Fruit fly (Drosophila melanogaster) whole organism, embryonic: Measurements from ENCODE around the gene Ilp1.
A peak's percentile ranks its signal among the peaks of the same experiment; 100 is the strongest.

Experiments
- Abd-B ChIP-seq: fragments of 200-800 bp; sonication (Bioruptor generic); optimal IDR thresholded peaks from 2 replicates; lab custom pipeline; 2018; ENCODE audit warnings: missing biosample characterization, mild to moderate bottlenecking, missing genetic modification characterization, moderate library complexity
- Ada2b ChIP-seq: fragments of 200-800 bp; sonication (Bioruptor generic); IDR thresholded peaks from 2 replicates; pipeline ENCODE4 v1.3.6; 2022; ENCODE audit warnings: missing biosample characterization, missing genetic modification characterization
- Antp ChIP-seq: fragments of 200-800 bp; sonication (Bioruptor generic); optimal IDR thresholded peaks from 3 replicates; lab custom pipeline; 2016; ENCODE audit warnings: missing biosample characterization, missing genetic modification characterization
- Asciz ChIP-seq: fragments of 200-800 bp; sonication (Bioruptor generic); optimal IDR thresholded peaks from 2 replicates; lab custom pipeline; 2017; ENCODE audit warnings: missing biosample characterization, mild to moderate bottlenecking, missing genetic modification characterization, missing genetic modification reagents
- Bteb2 ChIP-seq: fragments of 200-800 bp; sonication (Bioruptor generic); optimal IDR thresholded peaks from 2 replicates; lab custom pipeline; 2016; ENCODE audit warnings: missing biosample characterization, missing genetic modification characterization
- CG10274 ChIP-seq: fragments of 200-800 bp; sonication (Bioruptor generic); optimal IDR thresholded peaks from 3 replicates; lab custom pipeline; 2017; ENCODE audit warnings: missing biosample characterization, mild to moderate bottlenecking, missing genetic modification characterization
- CG13123 ChIP-seq: fragments of 200-800 bp; sonication (Bioruptor generic); optimal IDR thresholded peaks from 2 replicates; lab custom pipeline; 2016; ENCODE audit warnings: missing biosample characterization, missing genetic modification characterization
- CG13894 ChIP-seq: fragments of 200-800 bp; sonication (Bioruptor generic); optimal IDR thresholded peaks from 3 replicates; lab custom pipeline; 2018; ENCODE audit warnings: missing biosample characterization, mild to moderate bottlenecking, missing genetic modification characterization, moderate library complexity
- CG14050 ChIP-seq: fragments of 200-800 bp; sonication (Bioruptor generic); IDR thresholded peaks from 3 replicates; pipeline ENCODE4 v1.3.6; 2022; ENCODE audit warnings: missing biosample characterization, missing genetic modification characterization
- CG17361 ChIP-seq: fragments of 200-800 bp; sonication (Bioruptor generic); IDR thresholded peaks from 3 replicates; pipeline ENCODE4 v1.3.6; 2022; ENCODE audit warnings: missing biosample characterization, missing genetic modification characterization
- CG17802 ChIP-seq: fragments of 200-800 bp; sonication (Bioruptor generic); optimal IDR thresholded peaks from 2 replicates; lab custom pipeline; 2018; ENCODE audit warnings: missing biosample characterization, mild to moderate bottlenecking, missing genetic modification characterization, moderate library complexity
- CG18011 ChIP-seq: fragments of 200-800 bp; sonication (Bioruptor generic); optimal IDR thresholded peaks from 2 replicates; lab custom pipeline; 2017; ENCODE audit warnings: missing biosample characterization, missing genetic modification characterization, mild to moderate bottlenecking, moderate library complexity, missing genotype
- CG18476 ChIP-seq: fragments of 200-800 bp; sonication (Bioruptor generic); optimal IDR thresholded peaks from 2 replicates; lab custom pipeline; 2016; ENCODE audit warnings: missing biosample characterization, mild to moderate bottlenecking, missing genetic modification characterization
- CG18764 ChIP-seq: fragments of 200-800 bp; sonication (Bioruptor generic); optimal IDR thresholded peaks from 3 replicates; lab custom pipeline; 2016; ENCODE audit warnings: missing biosample characterization, missing genetic modification characterization
- CG34422 ChIP-seq: fragments of 200-800 bp; sonication (Bioruptor generic); IDR thresholded peaks from 3 replicates; pipeline ENCODE4 v1.3.6; 2022; ENCODE audit warnings: missing biosample characterization, missing genetic modification characterization
- CG3838 ChIP-seq: fragments of 200-800 bp; sonication (Bioruptor generic); optimal IDR thresholded peaks from 3 replicates; lab custom pipeline; 2016; ENCODE audit warnings: missing biosample characterization, missing genetic modification characterization
- CG42726 ChIP-seq: fragments of 200-800 bp; sonication (Bioruptor generic); IDR thresholded peaks from 2 replicates; pipeline ENCODE4 v1.3.6; 2022; ENCODE audit warnings: missing biosample characterization, missing genetic modification characterization; ENCODE audit not compliant: partially characterized antibody
- CG4617 ChIP-seq: fragments of 200-800 bp; sonication (Bioruptor generic); optimal IDR thresholded peaks from 3 replicates; lab custom pipeline; 2016; ENCODE audit warnings: missing biosample characterization, missing genetic modification characterization, borderline replicate concordance
- CG4820 ChIP-seq: fragments of 200-800 bp; sonication (Bioruptor generic); optimal IDR thresholded peaks from 3 replicates; lab custom pipeline; 2016; ENCODE audit warnings: missing biosample characterization, missing genetic modification characterization
- CG4854 ChIP-seq: fragments of 200-800 bp; sonication (Bioruptor generic); optimal IDR thresholded peaks from 2 replicates; lab custom pipeline; 2016; ENCODE audit warnings: missing biosample characterization, missing genetic modification characterization, inconsistent platforms
- CG6813 ChIP-seq: fragments of 200-800 bp; sonication (Bioruptor generic); optimal IDR thresholded peaks from 2 replicates; lab custom pipeline; 2017; ENCODE audit warnings: missing biosample characterization, missing genetic modification characterization, mild to moderate bottlenecking, moderate library complexity, missing genetic modification reagents
- CG6854 ChIP-seq: fragments of 200-800 bp; sonication (Bioruptor generic); optimal IDR thresholded peaks from 3 replicates; lab custom pipeline; 2017; ENCODE audit warnings: missing biosample characterization, mild to moderate bottlenecking, missing genetic modification characterization
- CG7839 ChIP-seq: fragments of 200-800 bp; sonication (Bioruptor generic); optimal IDR thresholded peaks from 3 replicates; lab custom pipeline; 2018; ENCODE audit warnings: missing biosample characterization, mild to moderate bottlenecking, missing genetic modification characterization, moderate library complexity
- CG8944 ChIP-seq: fragments of 200-800 bp; sonication (Bioruptor generic); optimal IDR thresholded peaks from 3 replicates; lab custom pipeline; 2016; ENCODE audit warnings: missing biosample characterization, missing genetic modification characterization
- CG9215 ChIP-seq: fragments of 200-800 bp; sonication (Bioruptor generic); IDR thresholded peaks from 2 replicates; pipeline ENCODE4 v1.3.6; 2022; ENCODE audit warnings: missing biosample characterization, missing genetic modification characterization
- CG9609 ChIP-seq: fragments of 200-800 bp; sonication (Bioruptor generic); optimal IDR thresholded peaks from 3 replicates; lab custom pipeline; 2016; ENCODE audit warnings: missing biosample characterization, missing genetic modification characterization
- CG9797 ChIP-seq: fragments of 200-800 bp; sonication (Bioruptor generic); optimal IDR thresholded peaks from 3 replicates; lab custom pipeline; 2018; ENCODE audit warnings: missing biosample characterization, mild to moderate bottlenecking, missing genetic modification characterization
- CTCF ChIP-seq: fragments of 200-800 bp; sonication (Bioruptor generic); optimal IDR thresholded peaks from 2 replicates; lab custom pipeline; 2017; ENCODE audit warnings: missing biosample characterization, mild to moderate bottlenecking, missing genetic modification characterization, moderate library complexity
- CoRest ChIP-seq: fragments of 200-800 bp; sonication (Bioruptor generic); optimal IDR thresholded peaks from 3 replicates; lab custom pipeline; 2018; ENCODE audit warnings: missing biosample characterization, mild to moderate bottlenecking, missing genetic modification characterization, moderate library complexity
- Dad ChIP-seq: fragments of 200-800 bp; sonication (Bioruptor generic); optimal IDR thresholded peaks from 3 replicates; lab custom pipeline; 2016; ENCODE audit warnings: missing biosample characterization, missing genetic modification characterization
- Hand ChIP-seq: fragments of 200-800 bp; sonication (Bioruptor generic); optimal IDR thresholded peaks from 2 replicates; lab custom pipeline; 2017; ENCODE audit warnings: mild to moderate bottlenecking, missing biosample characterization, missing genetic modification reagents, missing genetic modification characterization
- Hmx ChIP-seq: fragments of 200-800 bp; sonication (Bioruptor generic); optimal IDR thresholded peaks from 2 replicates; lab custom pipeline; 2016; ENCODE audit warnings: missing biosample characterization, missing genetic modification characterization
- Jarid2 ChIP-seq: fragments of 200-800 bp; sonication (Bioruptor generic); optimal IDR thresholded peaks from 3 replicates; lab custom pipeline; 2017; ENCODE audit warnings: mild to moderate bottlenecking, missing biosample characterization, missing genetic modification reagents, missing genetic modification characterization
- Lim3 ChIP-seq: fragments of 200-800 bp; sonication (Bioruptor generic); IDR thresholded peaks from 2 replicates; pipeline ENCODE4 v1.3.6; 2022; ENCODE audit warnings: missing biosample characterization, missing genetic modification characterization
- MBD-R2 ChIP-seq: fragments of 200-800 bp; sonication (Bioruptor generic); IDR thresholded peaks from 2 replicates; pipeline ENCODE4 v1.3.6; 2022; ENCODE audit warnings: missing biosample characterization, missing genetic modification characterization
- Vsx1 ChIP-seq: fragments of 200-800 bp; sonication (Bioruptor generic); optimal IDR thresholded peaks from 2 replicates; lab custom pipeline; 2017; ENCODE audit warnings: missing biosample characterization, mild to moderate bottlenecking, missing genetic modification characterization, missing genetic modification reagents
- az2 ChIP-seq: fragments of 200-800 bp; sonication (Bioruptor generic); optimal IDR thresholded peaks from 3 replicates; lab custom pipeline; 2016; ENCODE audit warnings: missing biosample characterization, missing genetic modification characterization
- bbx ChIP-seq: fragments of 200-800 bp; sonication (Bioruptor generic); IDR thresholded peaks from 2 replicates; pipeline ENCODE4 v1.3.6; 2022; ENCODE audit warnings: missing biosample characterization, missing genetic modification characterization; ENCODE audit not compliant: partially characterized antibody
- dati ChIP-seq: fragments of 200-800 bp; sonication (Bioruptor generic); IDR thresholded peaks from 2 replicates; pipeline ENCODE4 v1.3.6; 2022; ENCODE audit warnings: missing biosample characterization, missing genetic modification characterization
- en ChIP-seq: fragments of 200-800 bp; sonication (Bioruptor generic); optimal IDR thresholded peaks from 2 replicates; lab custom pipeline; 2016; ENCODE audit warnings: missing biosample characterization, missing genetic modification characterization
- fd102C ChIP-seq: fragments of 200-800 bp; sonication (Bioruptor generic); optimal IDR thresholded peaks from 2 replicates; lab custom pipeline; 2018; ENCODE audit warnings: missing biosample characterization, mild to moderate bottlenecking, missing genetic modification characterization, moderate library complexity
- gcm ChIP-seq: fragments of 200-800 bp; sonication (Bioruptor generic); optimal IDR thresholded peaks from 2 replicates; lab custom pipeline; 2019; ENCODE audit warnings: missing biosample characterization, mild to moderate bottlenecking, missing genetic modification characterization, moderate library complexity
- hb ChIP-seq: fragments of 200-800 bp; sonication (Bioruptor generic); IDR thresholded peaks from 3 replicates; pipeline ENCODE4 v1.3.6; 2022; ENCODE audit warnings: missing biosample characterization, missing genetic modification characterization; ENCODE audit not compliant: partially characterized antibody
- jing ChIP-seq: fragments of 200-800 bp; sonication (Bioruptor generic); optimal IDR thresholded peaks from 2 replicates; lab custom pipeline; 2018; ENCODE audit warnings: missing biosample characterization, mild to moderate bottlenecking, missing genetic modification characterization
- ken ChIP-seq: fragments of 200-800 bp; sonication (Bioruptor generic); IDR thresholded peaks from 3 replicates; pipeline ENCODE4 v1.3.6; 2022; ENCODE audit warnings: missing biosample characterization, missing genetic modification characterization
- kni ChIP-seq: fragments of 200-800 bp; sonication (Bioruptor generic); optimal IDR thresholded peaks from 3 replicates; lab custom pipeline; 2017; ENCODE audit warnings: mild to moderate bottlenecking, missing biosample characterization, missing genetic modification reagents, missing genetic modification characterization
- mam ChIP-seq: fragments of 200-800 bp; sonication (Bioruptor generic); optimal IDR thresholded peaks from 3 replicates; lab custom pipeline; 2016; ENCODE audit warnings: missing biosample characterization, missing genetic modification characterization
- ro ChIP-seq: fragments of 200-800 bp; sonication (Bioruptor generic); IDR thresholded peaks from 2 replicates; pipeline ENCODE4 v1.3.6; 2022; ENCODE audit warnings: missing biosample characterization, missing genetic modification characterization
- salm ChIP-seq: fragments of 200-800 bp; sonication (Bioruptor generic); optimal IDR thresholded peaks from 2 replicates; lab custom pipeline; 2018; ENCODE audit warnings: missing biosample characterization, mild to moderate bottlenecking, missing genetic modification characterization
- sens-2 ChIP-seq: fragments of 200-800 bp; sonication (Bioruptor generic); IDR thresholded peaks from 2 replicates; pipeline ENCODE4 v1.3.6; 2022; ENCODE audit warnings: missing biosample characterization, missing genetic modification characterization
- wek ChIP-seq: fragments of 200-800 bp; sonication (Bioruptor generic); optimal IDR thresholded peaks from 3 replicates; lab custom pipeline; 2018; ENCODE audit warnings: missing biosample characterization, mild to moderate bottlenecking, missing genetic modification characterization, moderate library complexity
- zen2 ChIP-seq: fragments of 200-800 bp; sonication (Bioruptor generic); IDR thresholded peaks from 3 replicates; pipeline ENCODE4 v1.3.6; 2022; ENCODE audit warnings: missing biosample characterization, missing genetic modification characterization; ENCODE audit not compliant: partially characterized antibody

Ilp1 gene

DNA sequence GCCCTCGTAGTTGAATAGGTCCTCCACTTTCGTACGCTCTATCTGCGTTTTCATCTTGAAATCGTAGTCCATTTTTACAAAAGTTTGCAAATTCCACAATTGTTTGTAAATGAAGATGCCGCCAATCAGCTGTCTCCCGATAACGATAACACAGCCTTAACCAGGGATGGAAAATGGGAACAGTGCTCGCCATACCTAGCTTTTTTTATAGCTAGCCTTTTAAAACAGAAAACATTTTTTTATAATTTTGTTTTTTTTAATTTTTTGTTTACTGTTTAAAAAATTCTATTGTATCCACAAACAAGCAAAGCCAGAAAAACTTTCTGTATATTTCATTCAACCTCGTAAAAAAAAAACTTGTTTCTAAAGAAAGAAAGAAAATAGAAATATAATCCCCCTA, 40.3 kb downstream of the Ilp1 start, which contains the start of gene Cdk8 (continued):
- TF ChIP-seq fd102C (GFP tag; lab: Kevin White, UChicago) (no peak), CG4854 (GFP tag; lab: Kevin White, UChicago) (no peak), CG42726 (no peak), CG18764 (GFP tag; lab: Kevin White, UChicago) (peak; percentile 26), wek (GFP tag; lab: Kevin White, UChicago) (no peak), CG17361 (0 out of 3 replicates have a peak, but pooled peaks have one; percentile 28), CG8944 (GFP tag; lab: Kevin White, UChicago) (no peak), CG4820 (GFP tag; lab: Kevin White, UChicago) (no peak), CoRest (tag; lab: Kevin White, UChicago) (peak; percentile 40), Dad (GFP tag; lab: Kevin White, UChicago) (no peak), gcm (no peak), Antp (no peak), ro (no peak), en (GFP tag; lab: Kevin White, UChicago) (no peak), CG7839 (tag; lab: Kevin White, UChicago) (no peak), Hand (GFP tag; lab: Kevin White, UChicago) (no peak), CG13894 (tag; lab: Kevin White, UChicago) (no peak), Abd-B (no peak), jing (GFP tag; lab: Kevin White, UChicago) (no peak), CG4617 (GFP tag; lab: Kevin White, UChicago) (peak; percentile 4), CG6854 (no peak), salm (tag; lab: Kevin White, UChicago) (no peak), CG10274 (GFP tag; lab: Kevin White, UChicago) (no peak), MBD-R2 (GFP tag; lab: Robert Waterston, UW) (peak; percentile 92), Jarid2 (no peak), CG9215 (GFP tag; lab: Robert Waterston, UW) (no peak), CG9609 (GFP tag; lab: Kevin White, UChicago) (no peak), zen2 (no peak), CTCF (GFP tag; lab: Kevin White, UChicago) (no peak), Hmx (no peak), Bteb2 (GFP tag; lab: Kevin White, UChicago) (peak; percentile 34), CG18011 (no peak), CG14050 (no peak; the same call in 2 of the 3 replicates), dati (no peak), mam (GFP tag; lab: Kevin White, UChicago) (peak; percentile 31), bbx (no peak), Ada2b (peak; percentile 18; the same call in 1 of the 2 replicates), CG17802 (tag; lab: Kevin White, UChicago) (no peak), CG3838 (no peak), az2 (no peak), CG34422 (peak; percentile 51; the same call in 1 of the 3 replicates), ken (GFP tag; lab: Robert Waterston, UW) (no peak), CG18476 (GFP tag; lab: Kevin White, UChicago) (no peak), Lim3 (GFP tag; lab: Robert Waterston, UW) (no peak), Vsx1 (GFP tag; lab: Kevin White, UChicago) (no peak), Asciz (GFP tag; lab: Kevin White, UChicago) (no peak), CG9797 (GFP tag; lab: Kevin White, UChicago) (no peak), CG6813 (no peak), CG13123 (GFP tag; lab: Kevin White, UChicago) (no peak), hb (GFP tag; lab: Robert Waterston, UW) (no peak), sens-2 (GFP tag; lab: Robert Waterston, UW) (no peak), kni (GFP tag; lab: Kevin White, UChicago) (peak; percentile 42)
